Fruit fly (Drosophila melanogaster) whole organism, wandering third instar larva: ENCODE results near the gene Rab30.

Source experiments
- CG32264 ChIP-seq: fragments of 200-800 bp; sonication (Bioruptor generic); optimal IDR thresholded peaks from 2 replicates; lab custom pipeline; 2016; ENCODE audit warnings: missing biosample characterization, missing genetic modification characterization
- CG9705 ChIP-seq: fragments of 200-800 bp; sonication (Bioruptor generic); optimal IDR thresholded peaks from 2 replicates; lab custom pipeline; 2018; ENCODE audit warnings: missing biosample characterization, mild to moderate bottlenecking, missing genetic modification characterization
- CrebA ChIP-seq: fragments of 200-800 bp; sonication (Bioruptor generic); optimal IDR thresholded peaks from 2 replicates; lab custom pipeline; 2016; ENCODE audit warnings: missing biosample characterization, mild to moderate bottlenecking, missing genetic modification characterization, borderline replicate concordance
- Dif ChIP-seq: fragments of 200-275, 200-300 bp; sonication (Bioruptor generic); optimal IDR thresholded peaks from 2 replicates; lab custom pipeline; 2018; ENCODE audit warnings: missing biosample characterization, missing genetic modification characterization; ENCODE audit not compliant: partially characterized antibody
- GATAd ChIP-seq: sonication (Bioruptor generic); optimal IDR thresholded peaks from 2 replicates; lab custom pipeline; 2016; ENCODE audit warnings: missing biosample characterization, missing genetic modification characterization
- HLH106 ChIP-seq: fragments of 200-800 bp; optimal IDR thresholded peaks from 3 replicates; lab custom pipeline; 2019; ENCODE audit warnings: missing biosample characterization, mild to moderate bottlenecking, missing genetic modification characterization, moderate library complexity
- Hnf4 ChIP-seq: fragments of 200-800 bp; sonication (Bioruptor generic); optimal IDR thresholded peaks from 2 replicates; lab custom pipeline; 2016; ENCODE audit warnings: missing biosample characterization, mild to moderate bottlenecking, missing genetic modification characterization
- Hr78 ChIP-seq: fragments of >200 bp; optimal IDR thresholded peaks from 2 replicates; lab custom pipeline; 2017; ENCODE audit warnings: missing biosample characterization, missing genetic modification characterization
- Hr83 ChIP-seq: fragments of 200-300 bp; sonication (Bioruptor generic); optimal IDR thresholded peaks from 2 replicates; lab custom pipeline; 2016; ENCODE audit warnings: missing biosample characterization, mild to moderate bottlenecking, missing genetic modification characterization, moderate library complexity; ENCODE audit not compliant: poor library complexity, severe bottlenecking
- Myc ChIP-seq: fragments of >200 bp; optimal IDR thresholded peaks from 2 replicates; lab custom pipeline; 2017
- N ChIP-seq: fragments of >200 bp; optimal IDR thresholded peaks from 2 replicates; lab custom pipeline; 2018; ENCODE audit warnings: missing biosample characterization, missing external identifiers, missing genetic modification characterization
- Rel ChIP-seq, 2 experiments: fragments of 200-800 bp; sonication (Bioruptor generic) in 1 of 2; optimal IDR thresholded peaks; 2 replicates in 1 of 2; 3 replicates in 1 of 2; lab custom pipeline; 2016 to 2019; ENCODE audit warnings: mild to moderate bottlenecking in 2 of 2, missing biosample characterization in 2 of 2, missing genetic modification characterization in 2 of 2, moderate library complexity in 1 of 2
- Sp1 ChIP-seq: fragments of 200-800 bp; sonication (Bioruptor generic); optimal IDR thresholded peaks from 3 replicates; lab custom pipeline; 2019; ENCODE audit warnings: missing biosample characterization, mild to moderate bottlenecking, missing genetic modification characterization, moderate library complexity
- Vsx2 ChIP-seq: fragments of 200-300, 225-300 bp; sonication (Bioruptor generic); optimal IDR thresholded peaks from 2 replicates; lab custom pipeline; 2018; ENCODE audit warnings: missing biosample characterization, missing genetic modification characterization; ENCODE audit not compliant: partially characterized antibody
- br ChIP-seq: fragments of 200-800 bp; sonication (Bioruptor generic); optimal IDR thresholded peaks from 2 replicates; lab custom pipeline; 2016; ENCODE audit warnings: missing biosample characterization, missing genetic modification characterization
- brk ChIP-seq: fragments of 200-800 bp; sonication (Bioruptor generic); optimal IDR thresholded peaks from 2 replicates; lab custom pipeline; 2016; ENCODE audit warnings: missing biosample characterization, mild to moderate bottlenecking, missing genetic modification characterization
- dl ChIP-seq, 2 experiments: fragments of 175-275, 200-275 bp in 1 of 2; fragments of 200-275 bp in 1 of 2; sonication (Bioruptor generic); optimal IDR thresholded peaks; lab custom pipeline; 2018; ENCODE audit warnings: mild to moderate bottlenecking in 2 of 2, missing biosample characterization in 2 of 2, missing genetic modification characterization in 2 of 2, moderate library complexity in 2 of 2; ENCODE audit not compliant: partially characterized antibody in 2 of 2, insufficient read depth in 1 of 2
- dsf ChIP-seq: sonication (Bioruptor generic); optimal IDR thresholded peaks from 2 replicates; lab custom pipeline; 2016; ENCODE audit warnings: missing biosample characterization, missing genetic modification characterization, borderline replicate concordance
- ey ChIP-seq: fragments of 200-800 bp; sonication (Bioruptor generic); optimal IDR thresholded peaks from 2 replicates; lab custom pipeline; 2016; ENCODE audit warnings: missing biosample characterization, missing genetic modification characterization
- foxo ChIP-seq, 2 experiments: fragments of 200-800 bp; sonication (Bioruptor generic); optimal IDR thresholded peaks; 2 replicates in 1 of 2; 3 replicates in 1 of 2; lab custom pipeline; 2016 to 2017; ENCODE audit warnings: missing biosample characterization in 2 of 2, missing genetic modification characterization in 2 of 2
- fru ChIP-seq: fragments of 200-800 bp; sonication (Bioruptor generic); optimal IDR thresholded peaks from 3 replicates; lab custom pipeline; 2016; ENCODE audit warnings: missing biosample characterization, mild to moderate bottlenecking, missing genetic modification characterization
- h ChIP-seq: fragments of 200-800 bp; sonication (Bioruptor generic); optimal IDR thresholded peaks from 3 replicates; lab custom pipeline; 2016; ENCODE audit warnings: missing biosample characterization, mild to moderate bottlenecking, missing genetic modification characterization
- jim ChIP-seq: fragments of 175-275, 200-325 bp; sonication (Bioruptor generic); optimal IDR thresholded peaks from 2 replicates; lab custom pipeline; 2016; ENCODE audit warnings: missing biosample characterization, mild to moderate bottlenecking, missing genetic modification characterization
- lola ChIP-seq: fragments of >200 bp; optimal IDR thresholded peaks from 2 replicates; lab custom pipeline; 2017; ENCODE audit warnings: missing biosample characterization, missing genetic modification characterization
- psq ChIP-seq: fragments of 200-800 bp; sonication (Bioruptor generic); optimal IDR thresholded peaks from 3 replicates; lab custom pipeline; 2017; ENCODE audit warnings: missing biosample characterization, mild to moderate bottlenecking, missing genetic modification characterization, moderate library complexity
- sage ChIP-seq: fragments of 200-800 bp; sonication (Bioruptor generic); optimal IDR thresholded peaks from 2 replicates; lab custom pipeline; 2016; ENCODE audit warnings: missing biosample characterization, mild to moderate bottlenecking, missing genetic modification characterization
- sv ChIP-seq: fragments of 200-800 bp; sonication (Bioruptor generic); optimal IDR thresholded peaks from 3 replicates; lab custom pipeline; 2016; ENCODE audit warnings: missing biosample characterization, missing genetic modification characterization
- tai ChIP-seq: sonication (Bioruptor generic); optimal IDR thresholded peaks from 2 replicates; lab custom pipeline; 2016; ENCODE audit warnings: missing biosample characterization, missing genetic modification characterization
- usp ChIP-seq: fragments of >200 bp; optimal IDR thresholded peaks from 2 replicates; lab custom pipeline; 2017; ENCODE audit warnings: missing biosample characterization, missing genetic modification characterization
- woc ChIP-seq: sonication (Bioruptor generic); optimal IDR thresholded peaks from 2 replicates; lab custom pipeline; 2016; ENCODE audit warnings: missing biosample characterization, mild to moderate bottlenecking, missing genetic modification characterization

Gene Rab30

dm6 chr2L:7063721-7064179 is 31.3 kb upstream of the Rab30 start, which contains the start of gene Sem1:
Gene Sem1, plus strand, starts transcription at chr2L:7063986.
- TF ChIP-seq HLH106 (tag; lab: Kevin White, UChicago), result peak; percentile 3
- TF ChIP-seq h (GFP tag; lab: Kevin White, UChicago), result no peak
- no peak for TF ChIP-seq Rel (GFP tag; optimal IDR thresholded peaks at IDR 0.05; lab: Kevin White, UChicago)
- peak; percentile 41 for TF ChIP-seq Rel (tag; optimal IDR thresholded peaks at IDR 0.05; lab: Kevin White, UChicago)
- TF ChIP-seq sage (GFP tag; lab: Kevin White, UChicago), result no peak
- TF ChIP-seq N (GFP tag; lab: Kevin White, UChicago), result no peak
- TF ChIP-seq woc, result peak; percentile 78
- peak; percentile 85 for TF ChIP-seq Myc (lab: Kevin White, UChicago)
- TF ChIP-seq tai, result peak; percentile 18
- TF ChIP-seq, all 38 proteins: peak for 5

- TF ChIP-seq GATAd (GFP tag; lab: Kevin White, UChicago), result no peak
- TF ChIP-seq sage (GFP tag; lab: Kevin White, UChicago), result no peak
- no peak for TF ChIP-seq Hr83 (GFP tag; lab: Kevin White, UChicago)
- no peak for TF ChIP-seq fru (GFP tag; lab: Kevin White, UChicago)
- no peak for TF ChIP-seq Dif
- TF ChIP-seq psq (GFP tag; lab: Kevin White, UChicago), result no peak
Measured at dm6 chr2L:7060751-7061150, 28.3 kb upstream of the Rab30 start, which contains the start of gene Mst27D. Gene Mst27D, minus strand, starts transcription at chr2L:7060851.

dm6 chr2L:7056189-7056926 is 24.0 kb upstream of the Rab30 start, which contains the start of gene Mnn1:
Gene Mnn1, plus strand, starts transcription at chr2L:7056301.
- peak; percentile 84 for TF ChIP-seq Hr83 (GFP tag; lab: Kevin White, UChicago)
- no peak for TF ChIP-seq lola (GFP tag; lab: Kevin White, UChicago)
- peak in 1 of 2 experiments; percentile 56 for TF ChIP-seq foxo (GFP tag; optimal IDR thresholded peaks at IDR 0.05; lab: Kevin White, UChicago)
- TF ChIP-seq Myc (lab: Kevin White, UChicago), result peak; percentile 35
- TF ChIP-seq dl (GFP tag; optimal IDR thresholded peaks at IDR 0.05; lab: Kevin White, UChicago; ENCODE audit: insufficient read depth in 1 of 2, partially characterized antibody in 2 of 2), result peak in 1 of 2 experiments; percentile 8
- TF ChIP-seq CG32264 (GFP tag; lab: Kevin White, UChicago), result no peak
- peak; percentile 42 for TF ChIP-seq HLH106 (tag; lab: Kevin White, UChicago)
- TF ChIP-seq h (GFP tag; lab: Kevin White, UChicago), result peak; percentile 82
- peak; percentile 53 for TF ChIP-seq brk
- TF ChIP-seq Rel (GFP tag; optimal IDR thresholded peaks at IDR 0.05; lab: Kevin White, UChicago), result no peak
- TF ChIP-seq Rel (tag; optimal IDR thresholded peaks at IDR 0.05; lab: Kevin White, UChicago), result peak; percentile 86
- peak; percentile 1 for TF ChIP-seq br
- TF ChIP-seq woc, result no peak
- peak; percentile 17 for TF ChIP-seq sv (GFP tag; lab: Kevin White, UChicago)
- TF ChIP-seq fru (GFP tag; lab: Kevin White, UChicago), result peak; percentile 27
- peak; percentile 51 for TF ChIP-seq Sp1 (GFP tag; lab: Kevin White, UChicago)
- TF ChIP-seq jim (GFP tag; lab: Kevin White, UChicago), result peak; percentile 66
- TF ChIP-seq CrebA (GFP tag; lab: Kevin White, UChicago), result no peak
- peak; percentile 15 for TF ChIP-seq Vsx2 (GFP tag; lab: Kevin White, UChicago)
- TF ChIP-seq dsf, result peak; percentile 5
- TF ChIP-seq usp (GFP tag; lab: Kevin White, UChicago), result no peak
- TF ChIP-seq Dif, result peak; percentile 17
- TF ChIP-seq ey (GFP tag; lab: Kevin White, UChicago), result peak; percentile 41
- peak; percentile 36 for TF ChIP-seq CG9705 (GFP tag; lab: Kevin White, UChicago)
- TF ChIP-seq N (GFP tag; lab: Kevin White, UChicago), result no peak
- TF ChIP-seq tai, result no peak
- peak; percentile 84 for TF ChIP-seq psq (GFP tag; lab: Kevin White, UChicago)

dm6 chr2L:7051740-7052139 is 19.3 kb upstream of the Rab30 start:
- no peak for TF ChIP-seq Sp1 (GFP tag; lab: Kevin White, UChicago)
- no peak for TF ChIP-seq dl (GFP tag; optimal IDR thresholded peaks at IDR 0.05; lab: Kevin White, UChicago; ENCODE audit: insufficient read depth in 1 of 2, partially characterized antibody in 2 of 2)
- TF ChIP-seq woc, result no peak
- no peak for TF ChIP-seq tai
- TF ChIP-seq foxo (GFP tag; optimal IDR thresholded peaks at IDR 0.05; lab: Kevin White, UChicago), result no peak
- TF ChIP-seq CG32264 (GFP tag; lab: Kevin White, UChicago), result no peak
- TF ChIP-seq Hr78 (GFP tag; lab: Kevin White, UChicago), result no peak
- no peak for TF ChIP-seq Myc (lab: Kevin White, UChicago)
- TF ChIP-seq Vsx2 (GFP tag; lab: Kevin White, UChicago), result no peak
- no peak for TF ChIP-seq Rel (GFP tag; optimal IDR thresholded peaks at IDR 0.05; lab: Kevin White, UChicago)
- TF ChIP-seq Rel (tag; optimal IDR thresholded peaks at IDR 0.05; lab: Kevin White, UChicago), result no peak
- no peak for TF ChIP-seq sv (GFP tag; lab: Kevin White, UChicago)
- TF ChIP-seq ey (GFP tag; lab: Kevin White, UChicago), result no peak
- TF ChIP-seq Hnf4 (GFP tag; lab: Kevin White, UChicago), result no peak
- no peak for TF ChIP-seq usp (GFP tag; lab: Kevin White, UChicago)
- TF ChIP-seq jim (GFP tag; lab: Kevin White, UChicago), result no peak
